Fruit fly (Drosophila melanogaster) whole organism, prepupa: ENCODE data around the gene Or74a.

Source experiments
- CG1621 ChIP-seq: fragments of 200-800 bp; sonication (Bioruptor generic); optimal IDR thresholded peaks from 3 replicates; lab custom pipeline; 2018; ENCODE audit warnings: missing biosample characterization, mild to moderate bottlenecking, missing genetic modification characterization
- eg ChIP-seq: fragments of 200-800 bp; sonication (Bioruptor generic); IDR thresholded peaks from 3 replicates; pipeline ENCODE4 v1.3.6; 2022; ENCODE audit warnings: missing biosample characterization, missing genetic modification characterization
- vri ChIP-seq: fragments of 200-800 bp; sonication (Bioruptor generic); optimal IDR thresholded peaks from 3 replicates; lab custom pipeline; 2016; ENCODE audit warnings: missing biosample characterization, mild to moderate bottlenecking, missing genetic modification characterization

- TF ChIP-seq eg (GFP tag; lab: Robert Waterston, UW) (no peak), CG1621 (no peak), vri (GFP tag; lab: Kevin White, UChicago) (no peak)
Observed at dm6 chr3L:17366936-17367335, 38.0 kb upstream of the Or74a start.
